Fruit fly (Drosophila melanogaster) Kc167 (cell line): ENCODE measurements around the gene CG9727.

Experiments used
- Myc ChIP-seq: fragments of >200 bp; optimal IDR thresholded peaks from 2 replicates; lab custom pipeline; 2017; ENCODE audit warnings: missing external identifiers
- Sin3A ChIP-seq: fragments of >200 bp; optimal IDR thresholded peaks from 2 replicates; lab custom pipeline; 2018; ENCODE audit warnings: missing external identifiers
- h ChIP-seq: fragments of >200 bp; optimal IDR thresholded peaks from 3 replicates; lab custom pipeline; 2018; ENCODE audit warnings: missing external identifiers
- insv ChIP-seq: fragments of >200 bp; optimal IDR thresholded peaks from 3 replicates; lab custom pipeline; 2018; ENCODE audit warnings: missing external identifiers
- psq ChIP-seq: fragments of >200 bp; optimal IDR thresholded peaks from 2 replicates; lab custom pipeline; 2017; ENCODE audit warnings: missing external identifiers
- ttk ChIP-seq: sonication (Bioruptor generic); optimal IDR thresholded peaks from 2 replicates; lab custom pipeline; 2017; ENCODE audit warnings: missing external identifiers

DNA sequence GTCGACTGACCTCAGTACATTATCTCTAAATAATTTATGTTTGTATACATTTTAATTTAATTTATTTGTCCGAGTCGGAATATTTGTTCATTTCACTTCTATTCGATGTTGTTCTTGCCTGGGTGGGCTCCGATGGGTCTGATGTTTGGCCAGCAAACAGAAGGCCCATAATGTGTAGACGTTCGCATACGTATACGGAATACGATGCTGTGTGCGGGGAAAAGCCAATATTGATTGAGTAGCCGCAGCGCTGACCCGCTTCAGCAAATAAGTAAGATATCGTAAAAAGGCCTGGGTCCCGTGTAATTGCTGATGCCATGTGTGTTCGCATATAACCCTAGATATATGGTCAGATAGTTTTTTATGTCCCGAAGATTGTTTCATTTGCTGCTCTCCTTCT lies 47.9 kb upstream of the CG9727 start:
- no peak for TF ChIP-seq ttk
- TF ChIP-seq Myc (lab: Kevin White, UChicago), result no peak
- no peak for TF ChIP-seq insv (lab: Kevin White, UChicago)
- no peak for TF ChIP-seq psq
- TF ChIP-seq Sin3A (lab: Kevin White, UChicago), result no peak
- TF ChIP-seq h, result no peak
